Worm (Caenorhabditis elegans) whole organism, L4 larva: ENCODE measurements around the gene C49F8.14.
A peak's percentile ranks its signal among the peaks of the same experiment; 100 is the strongest.

ENCODE experiments used
- F44E2.7 ChIP-seq: fragments of 200-800 bp; sonication (Bioruptor generic); IDR thresholded peaks from 2 replicates; pipeline ENCODE4 v2.1.2; 2022; ENCODE audit warnings: missing genetic modification characterization, missing compliant biosample characterization
- T20F7.1 ChIP-seq: fragments of 200-800 bp; sonication (Bioruptor generic); optimal IDR thresholded peaks from 2 replicates; lab custom pipeline; 2018; ENCODE audit warnings: mild to moderate bottlenecking, missing genetic modification characterization, missing compliant biosample characterization
- T26A8.4 ChIP-seq: fragments of 200-800 bp; sonication (Bioruptor generic); IDR thresholded peaks from 2 replicates; pipeline ENCODE4 v1.3.6; 2022; ENCODE audit warnings: missing genetic modification characterization, missing compliant biosample characterization
- Y48G9A.11 ChIP-seq: fragments of 200-800 bp; sonication (Bioruptor generic); IDR thresholded peaks from 2 replicates; pipeline ENCODE4 v1.3.6; 2022; ENCODE audit warnings: missing genetic modification reagents, missing genetic modification characterization, missing compliant biosample characterization
- ZK337.2 ChIP-seq: fragments of 200-800 bp; sonication (Bioruptor generic); IDR thresholded peaks from 2 replicates; pipeline ENCODE4 v1.3.6; 2022; ENCODE audit warnings: missing genetic modification reagents, missing genetic modification characterization, missing compliant biosample characterization
- ceh-20 ChIP-seq: fragments of 200-800 bp; sonication (Bioruptor generic); IDR thresholded peaks from 2 replicates; pipeline ENCODE4 v1.3.6; 2022; ENCODE audit warnings: missing genetic modification reagents, missing genetic modification characterization, missing compliant biosample characterization
- ceh-28 ChIP-seq: fragments of 150-350 bp; optimal IDR thresholded peaks from 2 replicates; lab custom pipeline; 2014; ENCODE audit warnings: missing biosample characterization, missing genetic modification reagents, missing genetic modification characterization
- ceh-82 ChIP-seq: sonication (generic microtip); optimal IDR thresholded peaks from 2 replicates; lab custom pipeline; 2017; ENCODE audit warnings: missing biosample characterization, missing genetic modification characterization
- ces-1 ChIP-seq: fragments of 150-350 bp; sonication (generic microtip); optimal IDR thresholded peaks from 4 replicates; lab custom pipeline; 2014; ENCODE audit warnings: missing biosample characterization, missing genetic modification reagents, missing genetic modification characterization
- daf-12 ChIP-seq: fragments of 150-350 bp; optimal IDR thresholded peaks from 2 replicates; lab custom pipeline; 2014; ENCODE audit warnings: missing biosample characterization, missing genetic modification reagents, missing genetic modification characterization
- daf-16 ChIP-seq, 3 experiments: sonication (generic microtip); optimal IDR thresholded peaks; 2 replicates each; lab custom pipeline; 2016 to 2017; ENCODE audit warnings: missing genetic modification characterization in 3 of 3, missing genetic modification reagents in 3 of 3, mild to moderate bottlenecking in 2 of 3, missing compliant biosample characterization in 2 of 3, missing biosample characterization in 1 of 3, moderate library complexity in 1 of 3
- dmd-6 ChIP-seq: fragments of 200-800 bp; sonication (Bioruptor generic); IDR thresholded peaks from 2 replicates; pipeline ENCODE4 v1.3.6; 2022; ENCODE audit warnings: missing genetic modification reagents, missing genetic modification characterization, missing compliant biosample characterization
- dmd-8 ChIP-seq: fragments of 200-800 bp; sonication (Bioruptor generic); IDR thresholded peaks from 2 replicates; pipeline ENCODE4 v1.3.6; 2022; ENCODE audit warnings: missing genetic modification characterization, missing compliant biosample characterization
- dpl-1 ChIP-seq: fragments of 150-350 bp; optimal IDR thresholded peaks from 2 replicates; lab custom pipeline; 2014; ENCODE audit warnings: missing biosample characterization, missing genetic modification reagents, missing genetic modification characterization
- duxl-1 ChIP-seq: sonication (generic microtip); optimal IDR thresholded peaks from 2 replicates; lab custom pipeline; 2016; ENCODE audit warnings: mild to moderate bottlenecking, missing genetic modification characterization, moderate library complexity, missing compliant biosample characterization; ENCODE audit not compliant: poor library complexity
- dve-1 ChIP-seq: sonication (generic microtip); optimal IDR thresholded peaks from 2 replicates; lab custom pipeline; 2017; ENCODE audit warnings: antibody characterized with exemption, mild to moderate bottlenecking, missing genetic modification characterization, missing compliant biosample characterization; ENCODE audit not compliant: insufficient read depth
- fkh-10 ChIP-seq: fragments of 150-350 bp; optimal IDR thresholded peaks from 2 replicates; lab custom pipeline; 2014; ENCODE audit warnings: missing biosample characterization, missing genetic modification reagents, missing genetic modification characterization
- fos-1 ChIP-seq: fragments of 150-350 bp; optimal IDR thresholded peaks from 2 replicates; lab custom pipeline; 2014; ENCODE audit warnings: missing biosample characterization, missing genetic modification characterization
- hif-1 ChIP-seq, 2 experiments: sonication (generic microtip); optimal IDR thresholded peaks; 2 replicates each; lab custom pipeline; 2016 to 2017; ENCODE audit warnings: missing compliant biosample characterization in 2 of 2, missing genetic modification characterization in 2 of 2, missing genetic modification reagents in 2 of 2, missing genotype in 2 of 2, mild to moderate bottlenecking in 1 of 2
- lin-15B ChIP-seq: fragments of 150-350 bp; sonication (generic microtip); optimal IDR thresholded peaks from 3 replicates; lab custom pipeline; 2014; ENCODE audit warnings: missing biosample characterization, missing genetic modification characterization
- madf-5 ChIP-seq, 2 experiments: fragments of 200-800 bp; sonication (Bioruptor generic); IDR thresholded peaks; 2 replicates each; pipeline ENCODE4 v1.3.6; 2022; ENCODE audit warnings: missing compliant biosample characterization in 2 of 2, missing genetic modification characterization in 2 of 2
- mxl-2 ChIP-seq: fragments of 200-800 bp; sonication (Bioruptor generic); conservative IDR thresholded peaks from 2 replicates; pipeline ENCODE4 v1.3.6; 2022; ENCODE audit warnings: missing genetic modification reagents, missing genetic modification characterization, missing compliant biosample characterization
- mxl-3 ChIP-seq: fragments of 200-800 bp; sonication (Bioruptor generic); optimal IDR thresholded peaks from 2 replicates; lab custom pipeline; 2018; ENCODE audit warnings: mild to moderate bottlenecking, missing genetic modification characterization, missing compliant biosample characterization
- nhr-11 ChIP-seq: fragments of 150-350 bp; optimal IDR thresholded peaks from 2 replicates; lab custom pipeline; 2014; ENCODE audit warnings: missing biosample characterization, missing genetic modification characterization
- nhr-28 ChIP-seq: fragments of 150-350 bp; optimal IDR thresholded peaks from 2 replicates; lab custom pipeline; 2014; ENCODE audit warnings: missing biosample characterization, missing genetic modification characterization
- nhr-48 ChIP-seq: sonication (generic microtip); optimal IDR thresholded peaks from 2 replicates; lab custom pipeline; 2016; ENCODE audit warnings: mild to moderate bottlenecking, missing genetic modification characterization, missing compliant biosample characterization
- pha-4 ChIP-seq, 2 experiments: fragments of 150-350 bp in 1 of 2; fragments of 200-800 bp in 1 of 2; sonication (Bioruptor generic) in 1 of 2; IDR thresholded peaks in 1 of 2; optimal IDR thresholded peaks in 1 of 2; 2 replicates each; pipeline versions ENCODE4 v1.3.6 to Lab custom; 2014 to 2022; ENCODE audit warnings: missing genetic modification characterization in 2 of 2, missing genetic modification reagents in 2 of 2, missing biosample characterization in 1 of 2, missing compliant biosample characterization in 1 of 2
- pqm-1 ChIP-seq: sonication (generic microtip); optimal IDR thresholded peaks from 2 replicates; lab custom pipeline; 2017; ENCODE audit warnings: missing biosample characterization, missing genetic modification characterization
- rbr-2 ChIP-seq: sonication (generic microtip); optimal IDR thresholded peaks from 2 replicates; lab custom pipeline; 2016; ENCODE audit warnings: missing genotype, missing genetic modification characterization, missing compliant biosample characterization
- saeg-2 ChIP-seq: fragments of 200-800 bp; sonication (Bioruptor generic); IDR thresholded peaks from 2 replicates; pipeline ENCODE4 v1.3.6; 2022; ENCODE audit warnings: missing genetic modification reagents, missing genetic modification characterization, missing compliant biosample characterization
- set-16 ChIP-seq: fragments of 200-800 bp; sonication (Bioruptor generic); IDR thresholded peaks from 2 replicates; pipeline ENCODE4 v1.3.6; 2022; ENCODE audit warnings: missing genetic modification reagents, missing genetic modification characterization, missing compliant biosample characterization
- tag-97 ChIP-seq: fragments of 200-800 bp; sonication (Bioruptor generic); IDR thresholded peaks from 2 replicates; pipeline ENCODE4 v1.3.6; 2022; ENCODE audit warnings: missing genetic modification characterization, missing compliant biosample characterization
- unc-130 ChIP-seq: sonication (generic microtip); optimal IDR thresholded peaks from 2 replicates; lab custom pipeline; 2016; ENCODE audit warnings: missing genetic modification reagents, missing genetic modification characterization, missing compliant biosample characterization
- unc-39 ChIP-seq: sonication (generic microtip); optimal IDR thresholded peaks from 2 replicates; lab custom pipeline; 2017; ENCODE audit warnings: missing biosample characterization, missing genetic modification characterization
- zfp-3 ChIP-seq: fragments of 200-800 bp; sonication (Bioruptor generic); conservative IDR thresholded peaks from 2 replicates; pipeline ENCODE4 v1.3.6; 2022; ENCODE audit warnings: missing genetic modification reagents, missing genetic modification characterization, missing compliant biosample characterization
- zip-11 ChIP-seq: fragments of 200-800 bp; sonication (Bioruptor generic); IDR thresholded peaks from 2 replicates; pipeline ENCODE4 v1.3.6; 2022; ENCODE audit warnings: missing genetic modification characterization, missing compliant biosample characterization
- ztf-7 ChIP-seq: fragments of 150-350 bp; optimal IDR thresholded peaks from 2 replicates; lab custom pipeline; 2014; ENCODE audit warnings: missing biosample characterization, missing genetic modification characterization

Gene C49F8.14

DNA sequence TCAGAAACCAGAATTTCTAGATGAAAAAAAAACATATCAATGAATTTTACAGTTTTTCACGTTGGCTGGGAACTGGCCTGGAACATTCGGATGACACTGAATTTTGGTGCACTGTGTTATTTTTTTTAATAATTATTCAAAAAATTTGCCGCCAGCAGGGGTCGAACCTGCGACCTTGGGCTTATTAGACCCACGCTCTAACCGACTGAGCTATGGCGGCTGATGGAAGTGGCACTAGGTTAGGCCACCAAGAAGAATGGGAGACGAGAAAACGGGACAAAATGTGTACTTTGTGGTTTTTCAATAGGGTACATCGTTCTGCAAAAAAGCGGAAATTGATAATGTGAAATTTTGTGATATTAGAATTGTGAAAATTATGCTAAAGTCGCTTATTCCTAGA, 38.2 kb upstream of the C49F8.14 start (continued):
- TF ChIP-seq nhr-48 (tag; lab: Kevin White, UChicago) (peak; percentile 34), zip-11 (GFP tag; lab: Robert Waterston, UW) (no peak), tag-97 (no peak), mxl-2 (GFP tag; lab: Robert Waterston, UW) (no peak), unc-39 (tag; lab: Kevin White, UChicago) (no peak), saeg-2 (GFP tag; lab: Robert Waterston, UW) (no peak), ceh-28 (tag; lab: Kevin White, UChicago) (no peak), hif-1 (tag; optimal IDR thresholded peaks at IDR 0.05; lab: Kevin White, UChicago) (no peak), madf-5 (GFP tag; IDR thresholded peaks at IDR 0.05; lab: Robert Waterston, UW) (peak in 1 of 2 experiments; percentile 74; a peak in 1 of 4 replicates), nhr-11 (tag; lab: Kevin White, UChicago) (no peak), daf-16 (GFP tag; optimal IDR thresholded peaks at IDR 0.05; lab: Kevin White, UChicago) (peak in 1 of 2 experiments; percentile 70), daf-16 (tag; optimal IDR thresholded peaks at IDR 0.05; lab: Kevin White, UChicago) (no peak), ztf-7 (tag; lab: Kevin White, UChicago) (no peak), F44E2.7 (GFP tag; lab: Robert Waterston, UW) (no peak), pha-4 (GFP tag; IDR thresholded peaks at IDR 0.05; lab: Robert Waterston, UW) (peak; percentile 64; the same call in 1 of the 2 replicates), pha-4 (tag; optimal IDR thresholded peaks at IDR 0.05; lab: Kevin White, UChicago) (no peak), daf-12 (tag; lab: Kevin White, UChicago) (no peak), set-16 (GFP tag; lab: Robert Waterston, UW) (no peak), ceh-20 (GFP tag; lab: Robert Waterston, UW) (no peak), zfp-3 (0 out of 2 replicates have a peak, but pooled peaks have one; percentile 39), rbr-2 (tag; lab: Kevin White, UChicago) (peak; percentile 45), duxl-1 (tag; lab: Kevin White, UChicago) (peak; percentile 35), dmd-8 (GFP tag; lab: Robert Waterston, UW) (0 out of 2 replicates have a peak, but pooled peaks have one; percentile 17), dpl-1 (GFP tag; lab: Kevin White, UChicago) (no peak), fos-1 (tag; lab: Kevin White, UChicago) (no peak), T26A8.4 (GFP tag; lab: Robert Waterston, UW) (peak; percentile 47; the same call in 1 of the 2 replicates), ZK337.2 (0 out of 2 replicates have a peak, but pooled peaks have one; percentile 19), fkh-10 (GFP tag; lab: Kevin White, UChicago) (no peak), ceh-82 (tag; lab: Kevin White, UChicago) (no peak), mxl-3 (GFP tag; lab: Kevin White, UChicago) (no peak), pqm-1 (tag; lab: Kevin White, UChicago) (no peak), ces-1 (no peak), unc-130 (GFP tag; lab: Kevin White, UChicago) (no peak)

- TF ChIP-seq dve-1 (tag; lab: Kevin White, UChicago) (peak; percentile 18), Y48G9A.11 (GFP tag; lab: Robert Waterston, UW) (no peak), nhr-28 (tag; lab: Kevin White, UChicago) (peak; percentile 86), lin-15B (tag; lab: Kevin White, UChicago) (no peak), daf-16 (GFP tag; optimal IDR thresholded peaks at IDR 0.05; lab: Kevin White, UChicago) (no peak), daf-16 (tag; optimal IDR thresholded peaks at IDR 0.05; lab: Kevin White, UChicago) (peak; percentile 40), dmd-6 (GFP tag; lab: Robert Waterston, UW) (peak; percentile 19; the same call in 1 of the 2 replicates), fkh-10 (GFP tag; lab: Kevin White, UChicago) (no peak), pqm-1 (tag; lab: Kevin White, UChicago) (peak; percentile 66), T20F7.1 (no peak), fos-1 (tag; lab: Kevin White, UChicago) (no peak)
Observed at ce11 chrX:13412307-13412706, 35.6 kb upstream of the C49F8.14 start.
